Fruit fly (Drosophila melanogaster) whole organism, embryonic: ENCODE measurements around the gene CG18135.

Experiments
- Abd-B ChIP-seq: fragments of 200-800 bp; sonication (Bioruptor generic); optimal IDR thresholded peaks from 2 replicates; lab custom pipeline; 2018; ENCODE audit warnings: missing biosample characterization, mild to moderate bottlenecking, missing genetic modification characterization, moderate library complexity
- Atf3 ChIP-seq: fragments of 200-800 bp; sonication (Bioruptor generic); optimal IDR thresholded peaks from 3 replicates; lab custom pipeline; 2016; ENCODE audit warnings: missing biosample characterization, missing genetic modification characterization
- CG12659 ChIP-seq: fragments of 200-800 bp; sonication (Bioruptor generic); optimal IDR thresholded peaks from 3 replicates; lab custom pipeline; 2017; ENCODE audit warnings: mild to moderate bottlenecking, missing biosample characterization, missing genetic modification reagents, missing genetic modification characterization
- CG13775 ChIP-seq: fragments of 200-800 bp; sonication (Bioruptor generic); optimal IDR thresholded peaks from 3 replicates; lab custom pipeline; 2017; ENCODE audit warnings: missing biosample characterization, mild to moderate bottlenecking, missing genetic modification characterization
- CG1603 ChIP-seq: fragments of 200-800 bp; sonication (Bioruptor generic); optimal IDR thresholded peaks from 2 replicates; lab custom pipeline; 2019; ENCODE audit warnings: missing biosample characterization, mild to moderate bottlenecking, missing genetic modification characterization, moderate library complexity
- CG30431 ChIP-seq: fragments of 200-800 bp; sonication (Bioruptor generic); optimal IDR thresholded peaks from 2 replicates; lab custom pipeline; 2017; ENCODE audit warnings: missing biosample characterization, missing genetic modification characterization
- CG3407 ChIP-seq: fragments of 200-800 bp; sonication (Bioruptor generic); optimal IDR thresholded peaks from 2 replicates; lab custom pipeline; 2018; ENCODE audit warnings: missing biosample characterization, mild to moderate bottlenecking, missing genetic modification characterization
- CG3726 ChIP-seq: fragments of 200-800 bp; sonication (Bioruptor generic); IDR thresholded peaks from 3 replicates; pipeline ENCODE4, ENCODE4 v1.3.6; 2022; ENCODE audit warnings: missing biosample characterization, missing genetic modification characterization
- CG3847 ChIP-seq: fragments of 200-800 bp; sonication (Bioruptor generic); IDR thresholded peaks from 2 replicates; pipeline ENCODE4 v1.3.6; 2022; ENCODE audit warnings: missing biosample characterization, missing genetic modification characterization
- CG4404 ChIP-seq: fragments of 200-800 bp; sonication (Bioruptor generic); IDR thresholded peaks from 2 replicates; pipeline ENCODE4 v1.3.6; 2022; ENCODE audit warnings: missing biosample characterization, missing genetic modification characterization
- CG4707 ChIP-seq: fragments of 200-800 bp; sonication (Bioruptor generic); optimal IDR thresholded peaks from 2 replicates; lab custom pipeline; 2018; ENCODE audit warnings: missing biosample characterization, mild to moderate bottlenecking, missing genetic modification characterization, moderate library complexity
- CG6791 ChIP-seq: fragments of 200-800 bp; sonication (Bioruptor generic); IDR thresholded peaks from 3 replicates; pipeline ENCODE4 v1.3.6; 2022; ENCODE audit warnings: missing biosample characterization, missing genetic modification characterization; ENCODE audit not compliant: partially characterized antibody
- CG7372 ChIP-seq: fragments of 200-800 bp; sonication (Bioruptor generic); IDR thresholded peaks from 2 replicates; pipeline ENCODE4 v1.3.6; 2022; ENCODE audit warnings: missing biosample characterization, missing genetic modification characterization
- Doc3 ChIP-seq: fragments of 200-800 bp; sonication (Bioruptor generic); IDR thresholded peaks from 3 replicates; pipeline ENCODE4 v1.3.6; 2022; ENCODE audit warnings: missing biosample characterization, missing genetic modification characterization; ENCODE audit not compliant: partially characterized antibody
- E2f2 ChIP-seq: fragments of 200-800 bp; sonication (Bioruptor generic); IDR thresholded peaks from 2 replicates; pipeline ENCODE4 v1.3.6; 2022; ENCODE audit warnings: missing biosample characterization, missing genetic modification characterization
- Elba2 ChIP-seq: fragments of 200-800 bp; sonication (Bioruptor generic); optimal IDR thresholded peaks from 3 replicates; lab custom pipeline; 2016; ENCODE audit warnings: missing biosample characterization, missing genetic modification characterization
- Hand ChIP-seq: fragments of 200-800 bp; sonication (Bioruptor generic); optimal IDR thresholded peaks from 2 replicates; lab custom pipeline; 2017; ENCODE audit warnings: mild to moderate bottlenecking, missing biosample characterization, missing genetic modification reagents, missing genetic modification characterization
- Hr78 ChIP-seq, 2 experiments: fragments of 200-800 bp in 1 of 2; fragments of >200 bp in 1 of 2; sonication (Bioruptor generic) in 1 of 2; optimal IDR thresholded peaks; 2 replicates each; lab custom pipeline; 2017 to 2019; ENCODE audit warnings: missing biosample characterization in 2 of 2, missing genetic modification characterization in 2 of 2, mild to moderate bottlenecking in 1 of 2, moderate library complexity in 1 of 2
- Max ChIP-seq: fragments of 200-800 bp; sonication (Bioruptor generic); optimal IDR thresholded peaks from 2 replicates; lab custom pipeline; 2016; ENCODE audit warnings: missing biosample characterization, mild to moderate bottlenecking, missing genetic modification characterization
- Med ChIP-seq: fragments of 200-800 bp; sonication (Bioruptor generic); peaks from one replicate; lab custom pipeline; 2016; ENCODE audit warnings: missing biosample characterization, missing genetic modification characterization, mild to moderate bottlenecking, inconsistent platforms, moderate library complexity
- NC2β ChIP-seq: fragments of 200-800 bp; sonication (Bioruptor generic); optimal IDR thresholded peaks from 2 replicates; lab custom pipeline; 2016; ENCODE audit warnings: missing biosample characterization, missing genetic modification characterization
- Nf-YA ChIP-seq: fragments of 200-800 bp; sonication (Bioruptor generic); IDR thresholded peaks from 2 replicates; pipeline ENCODE4 v1.3.6; 2022; ENCODE audit warnings: missing biosample characterization, missing genetic modification characterization
- Nf-YC ChIP-seq: fragments of 200-800 bp; optimal IDR thresholded peaks from 3 replicates; lab custom pipeline; 2019; ENCODE audit warnings: missing biosample characterization, mild to moderate bottlenecking, missing genetic modification characterization, moderate library complexity
- Pdp1 ChIP-seq, 2 experiments: fragments of 200-800 bp; sonication (Bioruptor generic); optimal IDR thresholded peaks; 3 replicates each; lab custom pipeline; 2016; ENCODE audit warnings: missing biosample characterization in 2 of 2, missing genetic modification characterization in 2 of 2, mild to moderate bottlenecking in 1 of 2, moderate library complexity in 1 of 2
- Scr ChIP-seq: fragments of 200-800 bp; sonication (Bioruptor generic); IDR thresholded peaks from 2 replicates; pipeline ENCODE4 v1.3.6; 2022; ENCODE audit warnings: missing biosample characterization, missing genetic modification characterization; ENCODE audit not compliant: partially characterized antibody
- Six4 ChIP-seq: fragments of 200-800 bp; sonication (Bioruptor generic); optimal IDR thresholded peaks from 2 replicates; lab custom pipeline; 2016; ENCODE audit warnings: missing biosample characterization, missing genetic modification characterization
- Stat92E ChIP-seq, 3 experiments: fragments of >200 bp in 2 of 3; fragments of 200-800 bp in 1 of 3; sonication (Bioruptor generic) in 1 of 3; optimal IDR thresholded peaks; 2 replicates each; lab custom pipeline; 2017 to 2019; ENCODE audit warnings: missing biosample characterization in 3 of 3, missing genetic modification characterization in 3 of 3, mild to moderate bottlenecking in 1 of 3, moderate library complexity in 1 of 3
- Xrp1 ChIP-seq: fragments of 200-800 bp; sonication (Bioruptor generic); IDR thresholded peaks from 2 replicates; pipeline ENCODE4 v1.3.6; 2022; ENCODE audit warnings: missing biosample characterization, missing genetic modification characterization
- ab ChIP-seq: fragments of 200-800 bp; sonication (Bioruptor generic); optimal IDR thresholded peaks from 2 replicates; lab custom pipeline; 2016; ENCODE audit warnings: missing biosample characterization, missing genetic modification characterization
- abd-A ChIP-seq: fragments of 200-800 bp; sonication (Bioruptor generic); optimal IDR thresholded peaks from 3 replicates; lab custom pipeline; 2019; ENCODE audit warnings: missing biosample characterization, mild to moderate bottlenecking, missing genetic modification characterization, moderate library complexity
- ac ChIP-seq: fragments of 200-800 bp; sonication (Bioruptor generic); optimal IDR thresholded peaks from 3 replicates; lab custom pipeline; 2017; ENCODE audit warnings: missing biosample characterization, mild to moderate bottlenecking, missing genetic modification characterization
- ara ChIP-seq: fragments of 200-800 bp; sonication (Bioruptor generic); IDR thresholded peaks from 2 replicates; pipeline ENCODE4 v1.3.6; 2022; ENCODE audit warnings: missing biosample characterization, missing genetic modification characterization
- az2 ChIP-seq: fragments of 200-800 bp; sonication (Bioruptor generic); optimal IDR thresholded peaks from 3 replicates; lab custom pipeline; 2016; ENCODE audit warnings: missing biosample characterization, missing genetic modification characterization
- crol ChIP-seq: fragments of 200-800 bp; sonication (Bioruptor generic); IDR thresholded peaks from 2 replicates; pipeline ENCODE4 v1.3.6; 2022; ENCODE audit warnings: missing biosample characterization, missing genetic modification characterization
- da ChIP-seq: fragments of 200-800 bp; sonication (Bioruptor generic); optimal IDR thresholded peaks from 2 replicates; lab custom pipeline; 2016; ENCODE audit warnings: missing biosample characterization, missing genetic modification characterization
- eyg ChIP-seq: fragments of 200-800 bp; sonication (Bioruptor generic); optimal IDR thresholded peaks from 3 replicates; lab custom pipeline; 2016; ENCODE audit warnings: missing biosample characterization, missing genetic modification characterization
- fd102C ChIP-seq: fragments of 200-800 bp; sonication (Bioruptor generic); optimal IDR thresholded peaks from 2 replicates; lab custom pipeline; 2018; ENCODE audit warnings: missing biosample characterization, mild to moderate bottlenecking, missing genetic modification characterization, moderate library complexity
- gem ChIP-seq: fragments of 200-800 bp; sonication (Bioruptor generic); optimal IDR thresholded peaks from 2 replicates; lab custom pipeline; 2019; ENCODE audit warnings: missing biosample characterization, mild to moderate bottlenecking, missing genetic modification characterization, moderate library complexity
- gsb-n ChIP-seq: fragments of 200-800 bp; sonication (Bioruptor generic); optimal IDR thresholded peaks from 3 replicates; lab custom pipeline; 2018; ENCODE audit warnings: missing biosample characterization, mild to moderate bottlenecking, missing genetic modification characterization
- gt ChIP-seq: fragments of 200-800 bp; sonication (Bioruptor generic); IDR thresholded peaks from 2 replicates; pipeline ENCODE4 v1.3.6; 2022; ENCODE audit warnings: missing biosample characterization, missing genetic modification characterization
- jing ChIP-seq: fragments of 200-800 bp; sonication (Bioruptor generic); optimal IDR thresholded peaks from 2 replicates; lab custom pipeline; 2018; ENCODE audit warnings: missing biosample characterization, mild to moderate bottlenecking, missing genetic modification characterization
- mam ChIP-seq: fragments of 200-800 bp; sonication (Bioruptor generic); optimal IDR thresholded peaks from 3 replicates; lab custom pipeline; 2016; ENCODE audit warnings: missing biosample characterization, missing genetic modification characterization
- mirr ChIP-seq: fragments of 200-800 bp; sonication (Bioruptor generic); optimal IDR thresholded peaks from 3 replicates; lab custom pipeline; 2018; ENCODE audit warnings: missing biosample characterization, mild to moderate bottlenecking, missing genetic modification characterization
- pho ChIP-seq: fragments of 200-800 bp; sonication (Bioruptor generic); optimal IDR thresholded peaks from 2 replicates; lab custom pipeline; 2016; ENCODE audit warnings: missing biosample characterization, missing genetic modification characterization
- psq ChIP-seq: fragments of 200-800 bp; sonication (Bioruptor generic); optimal IDR thresholded peaks from 2 replicates; lab custom pipeline; 2017; ENCODE audit warnings: missing biosample characterization, missing genetic modification characterization
- ranshi ChIP-seq: fragments of 200-800 bp; sonication (Bioruptor generic); IDR thresholded peaks from 2 replicates; pipeline ENCODE4 v1.3.6; 2022; ENCODE audit warnings: missing biosample characterization, missing genetic modification characterization
- rib ChIP-seq: fragments of 200-800 bp; sonication (Bioruptor generic); IDR thresholded peaks from 2 replicates; pipeline ENCODE4 v1.3.6; 2022; ENCODE audit warnings: missing biosample characterization, missing genetic modification characterization
- sisA ChIP-seq: fragments of 200-800 bp; sonication (Bioruptor generic); IDR thresholded peaks from 2 replicates; pipeline ENCODE4 v1.3.6; 2022; ENCODE audit warnings: missing biosample characterization, missing genetic modification characterization
- sna ChIP-seq: fragments of 200-800 bp; sonication (Bioruptor generic); IDR thresholded peaks from 2 replicates; pipeline ENCODE4 v1.3.6; 2022; ENCODE audit warnings: missing biosample characterization, missing genetic modification characterization; ENCODE audit not compliant: partially characterized antibody
- vnd ChIP-seq: fragments of 200-800 bp; sonication (Bioruptor generic); IDR thresholded peaks from 3 replicates; pipeline ENCODE4 v1.3.6; 2022; ENCODE audit warnings: missing biosample characterization, missing genetic modification characterization; ENCODE audit not compliant: partially characterized antibody
- yki ChIP-seq: fragments of >200 bp; optimal IDR thresholded peaks from 3 replicates; lab custom pipeline; 2018

The CG18135 gene

DNA sequence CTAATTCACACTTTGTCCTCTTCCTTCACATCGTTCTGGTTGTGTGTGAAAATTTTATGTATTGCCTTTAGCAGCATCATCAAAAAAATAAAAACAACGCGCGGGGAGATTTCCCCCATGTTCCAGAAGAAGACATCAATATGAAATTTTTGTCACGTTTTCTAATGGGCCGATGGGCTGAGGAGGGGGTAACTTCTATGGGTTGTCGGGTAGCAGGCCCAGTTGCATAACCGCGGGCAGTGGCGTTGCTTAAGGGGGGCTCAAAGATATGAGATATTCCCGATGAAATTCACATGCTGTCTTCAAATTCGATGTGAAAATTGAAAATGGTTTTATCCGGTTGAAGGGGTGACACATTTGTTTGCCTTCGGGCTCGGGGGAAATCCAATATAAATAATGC lies 20.4 kb upstream of the CG18135 start (continued):
- peak; percentile 27 for TF ChIP-seq CG1603
- TF ChIP-seq yki = no peak
- no peak for TF ChIP-seq CG3847 (GFP tag; lab: Robert Waterston, UW)
- no peak for TF ChIP-seq gt (GFP tag; lab: Robert Waterston, UW)
- TF ChIP-seq eyg = no peak
- peak; percentile 13 for TF ChIP-seq mirr
- TF ChIP-seq crol = peak; percentile 77
- no peak for TF ChIP-seq az2 (GFP tag; lab: Kevin White, UChicago)
- no peak for TF ChIP-seq Six4
- TF ChIP-seq Doc3 (GFP tag; lab: Robert Waterston, UW) = no peak
- TF ChIP-seq ac (GFP tag; lab: Kevin White, UChicago) = no peak
- no peak for TF ChIP-seq gem (tag; lab: Kevin White, UChicago)
- TF ChIP-seq Nf-YA (GFP tag; lab: Robert Waterston, UW) = no peak
- TF ChIP-seq mam (GFP tag; lab: Kevin White, UChicago) = peak; percentile 31
- no peak for TF ChIP-seq CG3726
- peak; percentile 72 for TF ChIP-seq abd-A (tag; lab: Kevin White, UChicago)
- TF ChIP-seq E2f2 (GFP tag; lab: Robert Waterston, UW) = no peak
- no peak for TF ChIP-seq CG4707 (GFP tag; lab: Kevin White, UChicago)
- no peak for TF ChIP-seq ab
- no peak for TF ChIP-seq CG13775 (GFP tag; lab: Kevin White, UChicago)
- no peak for TF ChIP-seq psq (GFP tag; lab: Kevin White, UChicago)
- no peak for TF ChIP-seq Hr78 (GFP tag; optimal IDR thresholded peaks at IDR 0.05; lab: Kevin White, UChicago)
- no peak for TF ChIP-seq Max (GFP tag; lab: Kevin White, UChicago)
- TF ChIP-seq da = no peak
- TF ChIP-seq Hand (GFP tag; lab: Kevin White, UChicago) = no peak
- TF ChIP-seq CG6791 (GFP tag; lab: Robert Waterston, UW) = no peak
- TF ChIP-seq vnd (GFP tag; lab: Robert Waterston, UW) = no peak
- no peak for TF ChIP-seq sisA (GFP tag; lab: Robert Waterston, UW)
- TF ChIP-seq Stat92E (GFP tag; optimal IDR thresholded peaks at IDR 0.05; lab: Kevin White, UChicago) = no peak
- peak; percentile 1 for TF ChIP-seq CG12659 (GFP tag; lab: Kevin White, UChicago)
- TF ChIP-seq fd102C (GFP tag; lab: Kevin White, UChicago) = no peak
- TF ChIP-seq CG30431 = no peak
- TF ChIP-seq NC2β = no peak
- TF ChIP-seq Abd-B (GFP tag; lab: Kevin White, UChicago) = no peak
- no peak for TF ChIP-seq CG3407 (GFP tag; lab: Kevin White, UChicago)
- no peak for TF ChIP-seq jing (GFP tag; lab: Kevin White, UChicago)
- no peak for TF ChIP-seq Elba2 (GFP tag; lab: Kevin White, UChicago)
- TF ChIP-seq Xrp1 (GFP tag; lab: Robert Waterston, UW) = 0 out of 2 replicates have a peak, but pooled peaks have one; percentile 28
- peak; percentile 23; the same call in 1 of the 2 replicates for TF ChIP-seq ranshi (GFP tag; lab: Robert Waterston, UW)
- TF ChIP-seq Nf-YC = no peak
- no peak for TF ChIP-seq pho (GFP tag; lab: Kevin White, UChicago)
- peak; percentile 47 for TF ChIP-seq Med (GFP tag; lab: Kevin White, UChicago)
- no peak for TF ChIP-seq gsb-n (tag; lab: Kevin White, UChicago)
- peak; percentile 42; the same call in 1 of the 2 replicates for TF ChIP-seq rib (GFP tag; lab: Robert Waterston, UW)
- TF ChIP-seq CG4404 (GFP tag; lab: Robert Waterston, UW) = no peak
- TF ChIP-seq Atf3 = no peak
- peak in 1 of 2 experiments; percentile 96 for TF ChIP-seq Pdp1 (GFP tag; optimal IDR thresholded peaks at IDR 0.05; lab: Kevin White, UChicago)
- TF ChIP-seq ara (GFP tag; lab: Robert Waterston, UW) = no peak
- peak; percentile 39; the same call in 1 of the 2 replicates for TF ChIP-seq CG7372 (GFP tag; lab: Robert Waterston, UW)
- no peak for TF ChIP-seq Scr (GFP tag; lab: Robert Waterston, UW)
- TF ChIP-seq sna = no peak
